Worm (Caenorhabditis elegans) whole organism, L1 larva: Measurements from ENCODE around the gene srx-29.

Source experiments
- ama-1 ChIP-seq: fragments of 150-350 bp; optimal IDR thresholded peaks from 2 replicates; lab custom pipeline; 2014
- irx-1 ChIP-seq: sonication (generic microtip); optimal IDR thresholded peaks from 2 replicates; lab custom pipeline; 2016; ENCODE audit warnings: missing genetic modification characterization, missing compliant biosample characterization
- lsy-2 ChIP-seq, 2 experiments: fragments of 150-350 bp; optimal IDR thresholded peaks; 2 replicates each; lab custom pipeline; 2014; ENCODE audit warnings: missing biosample characterization in 2 of 2, missing genetic modification characterization in 2 of 2

ce11 chrV:15693682-15694081 lies 4.3 kb downstream of the srx-29 start, which contains the start of gene nhr-198:
- no peak for TF ChIP-seq irx-1 (tag; lab: Kevin White, UChicago)
- TF ChIP-seq ama-1 (lab: Kevin White, UChicago) = no peak
- no peak for TF ChIP-seq lsy-2 (tag; optimal IDR thresholded peaks at IDR 0.05; lab: Kevin White, UChicago)
